Worm (Caenorhabditis elegans): Measurements from ENCODE around the gene plk-1.

Gene plk-1

DNA sequence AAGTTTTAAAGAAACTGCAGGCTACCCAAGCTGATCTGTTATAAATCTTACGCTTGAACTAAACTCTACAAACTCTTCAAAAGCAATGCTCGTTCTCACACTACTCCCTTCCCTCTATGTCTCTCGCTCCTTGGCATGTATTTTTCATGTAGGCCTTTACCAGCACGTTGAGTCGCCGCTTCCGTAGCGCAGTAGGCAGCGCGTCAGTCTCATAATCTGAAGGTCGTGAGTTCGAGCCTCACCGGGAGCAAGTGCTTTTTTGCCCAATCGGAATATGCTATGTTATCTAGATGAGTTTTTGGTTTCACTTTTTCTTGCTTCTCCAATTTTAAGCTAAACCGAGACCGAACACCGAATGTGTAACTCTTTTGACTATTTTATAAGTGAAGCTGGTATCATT lies 5.3 kb downstream of the plk-1 start (continued):
- TF ChIP-seq nhr-111 (GFP tag; optimal IDR thresholded peaks at IDR 0.05) (no peak), lsy-2 (tag; optimal IDR thresholded peaks at IDR 0.05) (peak in 1 of 2 experiments; percentile 56), fkh-10 (GFP tag; optimal IDR thresholded peaks at IDR 0.05) (peak; percentile 9), attf-4 (tag; optimal IDR thresholded peaks at IDR 0.05) (no peak), lin-15B (tag; optimal IDR thresholded peaks at IDR 0.05) (no peak), spr-1 (tag; optimal IDR thresholded peaks at IDR 0.05) (no peak), lin-13 (GFP tag; optimal IDR thresholded peaks at IDR 0.05) (no peak), zip-11 (GFP tag; IDR thresholded peaks at IDR 0.05) (no peak), F10B5.3 (tag; optimal IDR thresholded peaks at IDR 0.05) (no peak), lin-38 (GFP tag; IDR thresholded peaks at IDR 0.05) (peak; percentile 67), mep-1 (tag; optimal IDR thresholded peaks at IDR 0.05) (peak; percentile 15), F44E2.7 (GFP tag; IDR thresholded peaks at IDR 0.05) (no peak), aly-2 (tag; optimal IDR thresholded peaks at IDR 0.05) (no peak), hlh-30 (tag; optimal IDR thresholded peaks at IDR 0.05; ENCODE audit: insufficient read depth) (peak; percentile 18), rbr-2 (tag; optimal IDR thresholded peaks at IDR 0.05) (peak; percentile 41), tag-97 (GFP tag; IDR thresholded peaks at IDR 0.05) (no peak), nhr-76 (tag; optimal IDR thresholded peaks at IDR 0.05) (no peak), ama-1 (optimal IDR thresholded peaks at IDR 0.05) (no peak), nhr-28 (tag; optimal IDR thresholded peaks at IDR 0.05) (no peak), ceh-62 (tag; optimal IDR thresholded peaks at IDR 0.05) (no peak), nhr-237 (tag; optimal IDR thresholded peaks at IDR 0.05) (no peak), ces-1 (GFP tag; optimal IDR thresholded peaks at IDR 0.05) (no peak), Y75B8A.6 (GFP tag; IDR thresholded peaks at IDR 0.05) (no peak), nhr-10 (tag; optimal IDR thresholded peaks at IDR 0.05) (no peak), snpc-1.2 (GFP tag; IDR thresholded peaks at IDR 0.05) (0 out of 2 replicates have a peak, but pooled peaks have one; percentile 59), D1046.2 (GFP tag; IDR thresholded peaks at IDR 0.05) (0 out of 2 replicates have a peak, but pooled peaks have one; percentile 50), unc-39 (tag; optimal IDR thresholded peaks at IDR 0.05) (no peak), egl-27 (tag; optimal IDR thresholded peaks at IDR 0.05) (no peak), zip-2 (tag; optimal IDR thresholded peaks at IDR 0.05) (no peak), cey-2 (tag; optimal IDR thresholded peaks at IDR 0.05; ENCODE audit: borderline replicate concordance, insufficient read depth) (no peak), ceh-28 (tag; optimal IDR thresholded peaks at IDR 0.05) (no peak), nhr-77 (tag; optimal IDR thresholded peaks at IDR 0.05) (no peak), nhr-41 (GFP tag; IDR thresholded peaks at IDR 0.05) (no peak), lin-39 (tag; optimal IDR thresholded peaks at IDR 0.05) (no peak), F37D6.2 (tag; optimal IDR thresholded peaks at IDR 0.05) (no peak), Y5F2A.4 (GFP tag; optimal IDR thresholded peaks at IDR 0.05) (no peak), dmd-9 (GFP tag; IDR thresholded peaks at IDR 0.05) (peak; percentile 68; the same call in 1 of the 2 replicates), lim-7 (GFP tag; IDR thresholded peaks at IDR 0.05) (peak; percentile 72), zfp-3 (GFP tag; conservative IDR thresholded peaks at IDR 0.05) (no peak), spr-3 (GFP tag; optimal IDR thresholded peaks at IDR 0.05) (peak; percentile 18), T26A8.4 (GFP tag; IDR thresholded peaks at IDR 0.05) (peak; percentile 75), nhr-25 (tag; optimal IDR thresholded peaks at IDR 0.05; ENCODE audit: borderline replicate concordance, insufficient read depth) (no peak), mxl-2 (GFP tag; conservative IDR thresholded peaks at IDR 0.05) (no peak), nhr-6 (tag; optimal IDR thresholded peaks at IDR 0.05) (no peak), saeg-2 (GFP tag; IDR thresholded peaks at IDR 0.05) (0 out of 2 replicates have a peak, but pooled peaks have one; percentile 43), ZK546.5 (tag; optimal IDR thresholded peaks at IDR 0.05) (no peak), aha-1 (tag) (peak; percentile 77), hmg-1.1 (GFP tag; IDR thresholded peaks at IDR 0.05) (peak; percentile 78), sdz-12 (GFP tag; optimal IDR thresholded peaks at IDR 0.05) (no peak), zfp-2 (tag; optimal IDR thresholded peaks at IDR 0.05) (no peak), daf-16 (GFP tag; optimal IDR thresholded peaks at IDR 0.05) (no peak), daf-16 (tag; optimal IDR thresholded peaks at IDR 0.05) (peak; percentile 38), R02D3.7 (tag; optimal IDR thresholded peaks at IDR 0.05) (no peak)

Measured in whole organism, L4 larva.